Worm (Caenorhabditis elegans) whole organism, dauer: ENCODE results near the gene rocf-1.

Experiments used
- unc-62 ChIP-seq: sonication (generic microtip); optimal IDR thresholded peaks from 2 replicates; lab custom pipeline; 2017; ENCODE audit warnings: missing biosample characterization, missing genetic modification reagents, missing genetic modification characterization

Gene rocf-1

ce11 chrV:15480505-15481075 lies 16.3 kb upstream of the rocf-1 start:
- TF ChIP-seq unc-62 = no peak

ce11 chrV:15479825-15480224 lies 15.5 kb upstream of the rocf-1 start:
- no peak for TF ChIP-seq unc-62

- no peak for TF ChIP-seq unc-62
Observed at ce11 chrV:15479107-15479506, 14.8 kb upstream of the rocf-1 start.

- no peak for TF ChIP-seq unc-62
Observed at ce11 chrV:15478597-15478996, 14.3 kb upstream of the rocf-1 start, which contains the start of gene C06B8.2. Gene C06B8.2 (minus strand): TSS chrV:15478749.

ce11 chrV:15471029-15471428 lies 6.7 kb upstream of the rocf-1 start, which contains the start of gene dpf-1:
Gene dpf-1 (plus strand): TSS chrV:15471329.
- TF ChIP-seq unc-62 = no peak

ce11 chrV:15466719-15467118 lies 2.4 kb upstream of the rocf-1 start:
- TF ChIP-seq unc-62 = no peak

ce11 chrV:15466017-15466416 lies 1.7 kb upstream of the rocf-1 start:
- no peak for TF ChIP-seq unc-62

ce11 chrV:15465032-15465727 lies 878 bp upstream of the rocf-1 start, which contains the start of gene pqn-71:
Gene pqn-71 (plus strand): TSS chrV:15465677.
- TF ChIP-seq unc-62 = no peak

- TF ChIP-seq unc-62 = no peak
Observed at ce11 chrV:15459088-15459487, 5.2 kb downstream of the rocf-1 start, which contains the start of gene str-71. Gene str-71 (minus strand): TSS chrV:15459188.

- TF ChIP-seq unc-62 = no peak
Observed at ce11 chrV:15454322-15454721, 10.0 kb downstream of the rocf-1 start.

ce11 chrV:15451421-15451820 lies 12.9 kb downstream of the rocf-1 start, which contains the start of gene srw-33:
Gene srw-33 (minus strand): TSS chrV:15451521.
- TF ChIP-seq unc-62 = no peak

- TF ChIP-seq unc-62 = no peak
Observed at ce11 chrV:15448865-15449264, 15.4 kb downstream of the rocf-1 start, which contains the start of gene T26H5.14. Gene T26H5.14 (plus strand): TSS chrV:15449165.

- TF ChIP-seq unc-62 = no peak
Observed at ce11 chrV:15448408-15448807, 15.9 kb downstream of the rocf-1 start, which contains the start of gene T26H5.4. Gene T26H5.4 (minus strand): TSS chrV:15448701.

- no peak for TF ChIP-seq unc-62
Observed at ce11 chrV:15445437-15445836, 18.9 kb downstream of the rocf-1 start, which contains the start of gene srh-239. Gene srh-239 (plus strand): TSS chrV:15445737.

- no peak for TF ChIP-seq unc-62
Observed at ce11 chrV:15444615-15445014, 19.7 kb downstream of the rocf-1 start, which contains the start of gene T26H5.9. Gene T26H5.9 (plus strand): TSS chrV:15444916.

- TF ChIP-seq unc-62 = no peak
Observed at ce11 chrV:15444188-15444587, 20.1 kb downstream of the rocf-1 start, which contains the start of gene T26H5.11. Gene T26H5.11 (minus strand): TSS chrV:15444288.

ce11 chrV:15443708-15444107 lies 20.6 kb downstream of the rocf-1 start, which contains the start of gene T26H5.10:
Gene T26H5.10 (minus strand): TSS chrV:15443808.
- no peak for TF ChIP-seq unc-62

- no peak for TF ChIP-seq unc-62
Observed at ce11 chrV:15442384-15442783, 21.9 kb downstream of the rocf-1 start.
